Fruit fly (Drosophila melanogaster) whole organism, pupa: ENCODE data around the gene NimC3.

Experiments
- CG10348 ChIP-seq: fragments of 200-800 bp; sonication (Bioruptor generic); IDR thresholded peaks from 2 replicates; pipeline ENCODE4 v1.3.6; 2022; ENCODE audit warnings: missing biosample characterization, missing genetic modification characterization
- CG12605 ChIP-seq: fragments of 200-800 bp; sonication (Bioruptor generic); IDR thresholded peaks from 2 replicates; pipeline ENCODE4 v1.3.6; 2022; ENCODE audit warnings: missing biosample characterization, missing genetic modification characterization
- CG14655 ChIP-seq: fragments of 200-800 bp; sonication (Bioruptor generic); optimal IDR thresholded peaks from 3 replicates; lab custom pipeline; 2017; ENCODE audit warnings: mild to moderate bottlenecking, missing biosample characterization, missing genetic modification reagents, missing genetic modification characterization
- CG15710 ChIP-seq: fragments of 200-800 bp; sonication (Bioruptor generic); optimal IDR thresholded peaks from 2 replicates; lab custom pipeline; 2018; ENCODE audit warnings: missing biosample characterization, mild to moderate bottlenecking, missing genetic modification characterization, moderate library complexity
- CG17806 ChIP-seq: fragments of 200-800 bp; sonication (Bioruptor generic); optimal IDR thresholded peaks from 2 replicates; lab custom pipeline; 2018; ENCODE audit warnings: missing biosample characterization, mild to moderate bottlenecking, missing genetic modification characterization, moderate library complexity
- CG32121 ChIP-seq: fragments of 200-800 bp; sonication (Bioruptor generic); IDR thresholded peaks from 2 replicates; pipeline ENCODE4 v1.3.6; 2022; ENCODE audit warnings: missing biosample characterization, missing genetic modification characterization
- CG34367 ChIP-seq: fragments of 200-800 bp; sonication (Bioruptor generic); optimal IDR thresholded peaks from 2 replicates; lab custom pipeline; 2018; ENCODE audit warnings: missing biosample characterization, mild to moderate bottlenecking, missing genetic modification characterization
- CG8159 ChIP-seq: fragments of 200-800 bp; sonication (Bioruptor generic); optimal IDR thresholded peaks from 3 replicates; lab custom pipeline; 2018; ENCODE audit warnings: missing biosample characterization, mild to moderate bottlenecking, missing genetic modification characterization, moderate library complexity
- CG8301 ChIP-seq: fragments of 200-800 bp; sonication (Bioruptor generic); optimal IDR thresholded peaks from 2 replicates; lab custom pipeline; 2018; ENCODE audit warnings: missing biosample characterization, mild to moderate bottlenecking, missing genetic modification characterization
- Ets98B ChIP-seq: fragments of 200-800 bp; sonication (Bioruptor generic); IDR thresholded peaks from 2 replicates; pipeline ENCODE4 v1.3.6; 2022; ENCODE audit warnings: missing biosample characterization, missing genetic modification characterization
- Pif1A ChIP-seq: fragments of 200-800 bp; sonication (Bioruptor generic); optimal IDR thresholded peaks from 3 replicates; lab custom pipeline; 2016; ENCODE audit warnings: missing biosample characterization, missing genetic modification characterization
- Pif1B ChIP-seq: fragments of 200-800 bp; sonication (Bioruptor generic); optimal IDR thresholded peaks from 3 replicates; lab custom pipeline; 2016; ENCODE audit warnings: missing biosample characterization, missing genetic modification characterization
- Snoo ChIP-seq: fragments of 200-800 bp; sonication (Bioruptor generic); optimal IDR thresholded peaks from 3 replicates; lab custom pipeline; 2017; ENCODE audit warnings: missing biosample characterization, mild to moderate bottlenecking, missing genetic modification characterization, inconsistent platforms
- fd96Ca ChIP-seq: fragments of 200-800 bp; sonication (Bioruptor generic); IDR thresholded peaks from 3 replicates; pipeline ENCODE4 v1.3.6; 2022; ENCODE audit warnings: missing biosample characterization, missing genetic modification characterization

dm6 chr2L:14047170-14047632 is 27.2 kb upstream of the NimC3 start, which contains the start of gene NimC4:
- TF ChIP-seq CG8301 = peak; percentile 64
- TF ChIP-seq CG14655 (GFP tag; lab: Kevin White, UChicago) = peak; percentile 70
- peak; percentile 54; the same call in 1 of the 2 replicates for TF ChIP-seq CG32121
- peak; percentile 67 for TF ChIP-seq CG15710
- TF ChIP-seq fd96Ca (GFP tag; lab: Robert Waterston, UW) = peak; percentile 79
- peak; percentile 64 for TF ChIP-seq CG8159
- peak; percentile 51 for TF ChIP-seq CG34367
- TF ChIP-seq Pif1A (GFP tag; lab: Kevin White, UChicago) = peak; percentile 22
- peak; percentile 56 for TF ChIP-seq Ets98B (GFP tag; lab: Robert Waterston, UW)
- no peak for TF ChIP-seq Snoo (tag; lab: Kevin White, UChicago)
- peak; percentile 67; the same call in 1 of the 2 replicates for TF ChIP-seq CG12605 (GFP tag; lab: Robert Waterston, UW)
- TF ChIP-seq CG17806 (tag; lab: Kevin White, UChicago) = no peak
- TF ChIP-seq CG10348 (GFP tag; lab: Robert Waterston, UW) = no peak
- TF ChIP-seq Pif1B (GFP tag; lab: Kevin White, UChicago) = no peak
